Worm (Caenorhabditis elegans): ENCODE measurements around the gene pals-28.

Gene pals-28

ce11 chrIII:4384487-4384886 is at the start of gene pals-28:
Gene pals-28, plus strand, starts transcription at chrIII:4384787.
- TF ChIP-seq F10E7.11 (tag; optimal IDR thresholded peaks at IDR 0.05): no peak

ce11 chrIII:4335614-4336013 is 49.0 kb upstream of the pals-28 start:
- TF ChIP-seq cebp-1 (GFP tag; IDR thresholded peaks at IDR 0.05): no peak
- TF ChIP-seq cebp-1 (tag; optimal IDR thresholded peaks at IDR 0.05): peak; percentile 34
- no peak for TF ChIP-seq ztf-26 (tag; optimal IDR thresholded peaks at IDR 0.05)
- TF ChIP-seq zfh-2 (GFP tag; conservative IDR thresholded peaks at IDR 0.05): peak; percentile 87
- peak in 1 of 3 experiments; percentile 28 for TF ChIP-seq lin-35 (GFP tag; optimal IDR thresholded peaks at IDR 0.05)
- TF ChIP-seq lin-40 (tag; optimal IDR thresholded peaks at IDR 0.05): peak; percentile 26
- no peak for TF ChIP-seq F39B2.1 (GFP tag; IDR thresholded peaks at IDR 0.05)
- TF ChIP-seq hmg-1.2 (GFP tag; IDR thresholded peaks at IDR 0.05): peak; percentile 59; the same call in 1 of the 2 replicates

ce11 chrIII:4343070-4343469 is 41.5 kb upstream of the pals-28 start, which contains the start of the genes B0285.3 and lcmt-1:
Gene B0285.3, minus strand, starts transcription at chrIII:4343336.
Gene lcmt-1, plus strand, starts transcription at chrIII:4343446.
- TF ChIP-seq F33H1.4 (GFP tag; IDR thresholded peaks at IDR 0.05) (0 out of 2 replicates have a peak, but pooled peaks have one; percentile 39), unc-130 (GFP tag; optimal IDR thresholded peaks at IDR 0.05) (peak; percentile 21), snpc-4 (GFP tag; optimal IDR thresholded peaks at IDR 0.05) (no peak), snpc-4 (tag; optimal IDR thresholded peaks at IDR 0.05) (no peak), ZK185.1 (tag; optimal IDR thresholded peaks at IDR 0.05; ENCODE audit: poor library complexity, severe bottlenecking) (peak; percentile 82), madf-6 (GFP tag; IDR thresholded peaks at IDR 0.05) (peak; percentile 20; the same call in 1 of the 2 replicates), lsy-27 (tag; optimal IDR thresholded peaks at IDR 0.05; ENCODE audit: borderline replicate concordance, insufficient read depth) (no peak)

ce11 chrIII:4345034-4345433 is 39.6 kb upstream of the pals-28 start, which contains the start of gene hse-5:
Gene hse-5, plus strand, starts transcription at chrIII:4345334.
- TF ChIP-seq hsf-1 (GFP tag; IDR thresholded peaks at IDR 0.05): no peak
- no peak for TF ChIP-seq T07F8.4 (tag; optimal IDR thresholded peaks at IDR 0.05)
- no peak for TF ChIP-seq athp-1 (tag; optimal IDR thresholded peaks at IDR 0.05)
- no peak for TF ChIP-seq attf-5 (GFP tag; optimal IDR thresholded peaks at IDR 0.05)
- TF ChIP-seq lin-40 (tag; optimal IDR thresholded peaks at IDR 0.05): no peak
- no peak for TF ChIP-seq hmg-20 (GFP tag; IDR thresholded peaks at IDR 0.05)
- no peak for TF ChIP-seq madf-8 (GFP tag; conservative IDR thresholded peaks at IDR 0.05)
- TF ChIP-seq tbp1 (GFP tag; optimal IDR thresholded peaks at IDR 0.05): no peak

ce11 chrIII:4349799-4350198 is 34.8 kb upstream of the pals-28 start, which contains the start of gene B0285.6:
Gene B0285.6, plus strand, starts transcription at chrIII:4350099.
- no peak for TF ChIP-seq nhr-179 (tag; optimal IDR thresholded peaks at IDR 0.05)
- no peak for TF ChIP-seq mel-28 (tag; optimal IDR thresholded peaks at IDR 0.05; ENCODE audit: borderline replicate concordance)
- TF ChIP-seq B0336.3 (GFP tag; IDR thresholded peaks at IDR 0.05): no peak
- TF ChIP-seq repo-1 (tag; optimal IDR thresholded peaks at IDR 0.05): no peak
- no peak for TF ChIP-seq dox-1 (GFP tag; IDR thresholded peaks at IDR 0.05)
- TF ChIP-seq lin-26 (GFP tag; IDR thresholded peaks at IDR 0.05): no peak
- TF ChIP-seq F10E7.11 (tag; optimal IDR thresholded peaks at IDR 0.05): no peak
- no peak for TF ChIP-seq lag-1 (GFP tag; IDR thresholded peaks at IDR 0.05)
- no peak for TF ChIP-seq T26A5.8 (tag; optimal IDR thresholded peaks at IDR 0.05)
- TF ChIP-seq F39B2.1 (GFP tag; IDR thresholded peaks at IDR 0.05): no peak
- no peak for TF ChIP-seq lin-35 (GFP tag; optimal IDR thresholded peaks at IDR 0.05)
